Fruit fly (Drosophila melanogaster): ENCODE data around the gene RpS4.
A peak's percentile ranks its signal among the peaks of the same experiment; 100 is the strongest.

The RpS4 gene

DNA sequence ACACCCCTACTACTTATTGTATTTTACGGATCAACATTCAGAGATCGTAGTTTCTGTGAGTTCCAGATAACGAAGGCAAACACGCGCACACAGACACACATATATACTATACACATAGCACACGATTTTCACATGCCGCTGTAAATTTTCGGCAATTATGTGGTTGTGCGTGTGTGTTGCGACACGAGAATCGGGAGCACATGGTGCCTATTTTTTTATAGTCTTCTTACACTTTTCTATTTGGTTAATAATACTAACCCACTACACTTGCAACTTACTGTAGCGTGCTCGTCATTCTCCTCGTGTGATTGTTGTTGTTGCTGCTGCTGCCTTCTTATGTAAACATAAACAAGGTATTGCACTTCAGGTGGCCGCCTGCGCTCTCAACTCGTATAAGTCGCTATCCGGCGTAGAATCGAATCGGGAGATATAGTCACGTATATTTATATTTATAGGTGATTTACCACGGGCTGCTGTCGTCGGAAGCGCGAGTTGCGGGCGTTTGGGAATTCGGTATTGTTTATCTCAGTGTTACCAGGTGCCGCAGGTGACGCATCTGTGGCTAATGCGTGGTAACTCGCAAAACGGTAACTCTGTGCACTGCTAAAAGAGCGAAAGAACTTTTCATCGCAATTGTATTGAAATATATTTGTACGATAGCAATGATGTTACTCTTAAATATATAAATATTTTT lies 19.2 kb upstream of the RpS4 start, which contains the start of gene Adk2 (continued):
- peak in 1 of 2 experiments; percentile 89 for TF ChIP-seq Pdp1 (GFP tag; optimal IDR thresholded peaks at IDR 0.05)
- TF ChIP-seq CG12071 (GFP tag; optimal IDR thresholded peaks at IDR 0.05) = no peak
- no peak for TF ChIP-seq pb (GFP tag; optimal IDR thresholded peaks at IDR 0.05)
- TF ChIP-seq NC2α (GFP tag; optimal IDR thresholded peaks at IDR 0.05) = no peak
- peak; percentile 28 for TF ChIP-seq Max (GFP tag; optimal IDR thresholded peaks at IDR 0.05)
- TF ChIP-seq crc (GFP tag; optimal IDR thresholded peaks at IDR 0.05) = no peak
- no peak for TF ChIP-seq repo (GFP tag; optimal IDR thresholded peaks at IDR 0.05)
- no peak for TF ChIP-seq CG4404 (GFP tag; IDR thresholded peaks at IDR 0.05)
- TF ChIP-seq pan (optimal IDR thresholded peaks at IDR 0.05) = no peak
- no peak for TF ChIP-seq pan (GFP tag; optimal IDR thresholded peaks at IDR 0.05 in 1 of 2, IDR thresholded peaks at IDR 0.05 in 1 of 2)
- TF ChIP-seq z (GFP tag; IDR thresholded peaks at IDR 0.05) = no peak
- no peak for TF ChIP-seq CG2116 (GFP tag; optimal IDR thresholded peaks at IDR 0.05)
- TF ChIP-seq hth (optimal IDR thresholded peaks at IDR 0.05) = no peak
- no peak for TF ChIP-seq CG7928 (GFP tag; optimal IDR thresholded peaks at IDR 0.05)
- no peak for TF ChIP-seq CG4707 (GFP tag; optimal IDR thresholded peaks at IDR 0.05)
- no peak for TF ChIP-seq ac (GFP tag; optimal IDR thresholded peaks at IDR 0.05)
- no peak for TF ChIP-seq peb (GFP tag; IDR thresholded peaks at IDR 0.05)
- no peak for TF ChIP-seq gsb-n (tag; optimal IDR thresholded peaks at IDR 0.05)
- TF ChIP-seq schlank (tag; optimal IDR thresholded peaks at IDR 0.05) = no peak
- TF ChIP-seq unc-4 (GFP tag; IDR thresholded peaks at IDR 0.05; ENCODE audit: partially characterized antibody) = 0 out of 2 replicates have a peak, but pooled peaks have one; percentile 29
- TF ChIP-seq HLH54F (GFP tag; optimal IDR thresholded peaks at IDR 0.05) = peak; percentile 23
- TF ChIP-seq CG3726 (GFP tag; IDR thresholded peaks at IDR 0.05) = peak; percentile 58; the same call in 1 of the 3 replicates
- TF ChIP-seq CG14441 (GFP tag; IDR thresholded peaks at IDR 0.05) = peak; percentile 55
- TF ChIP-seq Mrtf (GFP tag; IDR thresholded peaks at IDR 0.05) = no peak
- no peak for TF ChIP-seq Trl (optimal IDR thresholded peaks at IDR 0.05)
- TF ChIP-seq Trl (GFP tag; optimal IDR thresholded peaks at IDR 0.05) = no peak
- no peak for TF ChIP-seq CG13123 (GFP tag; optimal IDR thresholded peaks at IDR 0.05)
- TF ChIP-seq MBD-R2 (GFP tag; IDR thresholded peaks at IDR 0.05) = peak; percentile 52; the same call in 1 of the 2 replicates
- no peak for TF ChIP-seq dati (GFP tag; IDR thresholded peaks at IDR 0.05)
- no peak; the same call in 2 of the 3 replicates for TF ChIP-seq CG16813 (GFP tag; IDR thresholded peaks at IDR 0.05; ENCODE audit: partially characterized antibody)
- TF ChIP-seq emc (GFP tag; optimal IDR thresholded peaks at IDR 0.05) = no peak
- TF ChIP-seq chinmo (GFP tag; IDR thresholded peaks at IDR 0.05; ENCODE audit: partially characterized antibody) = no peak
- TF ChIP-seq pnt (GFP tag; optimal IDR thresholded peaks at IDR 0.05) = no peak
- TF ChIP-seq Blimp-1 (GFP tag; optimal IDR thresholded peaks at IDR 0.05) = peak; percentile 3
- TF ChIP-seq Opbp (GFP tag; IDR thresholded peaks at IDR 0.05; ENCODE audit: partially characterized antibody) = peak; percentile 44
- 0 out of 3 replicates have a peak, but pooled peaks have one; percentile 47 for TF ChIP-seq CG2889 (GFP tag; IDR thresholded peaks at IDR 0.05)
- TF ChIP-seq gt (GFP tag; IDR thresholded peaks at IDR 0.05) = 0 out of 2 replicates have a peak, but pooled peaks have one; percentile 14
- no peak for TF ChIP-seq Meics (GFP tag; optimal IDR thresholded peaks at IDR 0.05)
- no peak for TF ChIP-seq NK7.1 (GFP tag; optimal IDR thresholded peaks at IDR 0.05)
- no peak for TF ChIP-seq CG11085 (GFP tag; IDR thresholded peaks at IDR 0.05)
- peak; percentile 17 for TF ChIP-seq NfI (GFP tag; optimal IDR thresholded peaks at IDR 0.05)
- TF ChIP-seq dimm (GFP tag; IDR thresholded peaks at IDR 0.05) = no peak
- no peak for TF ChIP-seq Xbp1 (GFP tag; optimal IDR thresholded peaks at IDR 0.05)
- TF ChIP-seq fd64A (GFP tag; optimal IDR thresholded peaks at IDR 0.05) = no peak
- TF ChIP-seq pum (GFP tag; optimal IDR thresholded peaks at IDR 0.05) = no peak
- no peak for TF ChIP-seq ap (GFP tag; IDR thresholded peaks at IDR 0.05)
- 0 out of 3 replicates have a peak, but pooled peaks have one; percentile 34 for TF ChIP-seq so (GFP tag; IDR thresholded peaks at IDR 0.05)
- TF ChIP-seq CHES-1-like (GFP tag; optimal IDR thresholded peaks at IDR 0.05) = no peak
- no peak for TF ChIP-seq Ets97D (GFP tag; optimal IDR thresholded peaks at IDR 0.05)
- peak; percentile 75 for TF ChIP-seq CG9797 (GFP tag; optimal IDR thresholded peaks at IDR 0.05)
- no peak for TF ChIP-seq CG18619 (GFP tag; optimal IDR thresholded peaks at IDR 0.05)
